Fruit fly (Drosophila melanogaster) whole organism, prepupa: ENCODE results near the gene Acp76A.
A peak's percentile ranks its signal among the peaks of the same experiment; 100 is the strongest.

ENCODE experiments used
- CG11294 ChIP-seq: fragments of 200-800 bp; sonication (Bioruptor generic); IDR thresholded peaks from 2 replicates; pipeline ENCODE4 v1.3.6; 2022; ENCODE audit warnings: missing biosample characterization, missing genetic modification characterization
- CG11902 ChIP-seq: fragments of 200-800 bp; sonication (Bioruptor generic); optimal IDR thresholded peaks from 3 replicates; lab custom pipeline; 2016; ENCODE audit warnings: missing biosample characterization, missing genetic modification characterization
- CG15336 ChIP-seq: fragments of 200-800 bp; sonication (Bioruptor generic); IDR thresholded peaks from 2 replicates; pipeline ENCODE4 v1.3.6; 2022; ENCODE audit warnings: missing biosample characterization, missing genetic modification characterization
- CG1621 ChIP-seq: fragments of 200-800 bp; sonication (Bioruptor generic); optimal IDR thresholded peaks from 3 replicates; lab custom pipeline; 2018; ENCODE audit warnings: missing biosample characterization, mild to moderate bottlenecking, missing genetic modification characterization
- CG31627 ChIP-seq: fragments of 200-800 bp; sonication (Bioruptor generic); optimal IDR thresholded peaks from 3 replicates; lab custom pipeline; 2016; ENCODE audit warnings: missing biosample characterization, missing genetic modification characterization
- CG32006 ChIP-seq: fragments of 200-800 bp; sonication (Bioruptor generic); optimal IDR thresholded peaks from 3 replicates; lab custom pipeline; 2017; ENCODE audit warnings: missing biosample characterization, mild to moderate bottlenecking, missing genetic modification characterization
- CG3919 ChIP-seq: fragments of 200-800 bp; sonication (Bioruptor generic); optimal IDR thresholded peaks from 3 replicates; lab custom pipeline; 2016; ENCODE audit warnings: missing biosample characterization, missing genetic modification characterization
- CG4318 ChIP-seq: fragments of 200-800 bp; sonication (Bioruptor generic); optimal IDR thresholded peaks from 3 replicates; lab custom pipeline; 2017; ENCODE audit warnings: missing biosample characterization, mild to moderate bottlenecking, missing genetic modification characterization
- CG6276 ChIP-seq: fragments of 200-800 bp; sonication (Bioruptor generic); optimal IDR thresholded peaks from 2 replicates; lab custom pipeline; 2017; ENCODE audit warnings: missing biosample characterization, mild to moderate bottlenecking, missing genetic modification characterization
- CG6792 ChIP-seq: fragments of 200-800 bp; sonication (Bioruptor generic); optimal IDR thresholded peaks from 3 replicates; lab custom pipeline; 2016; ENCODE audit warnings: missing biosample characterization, missing genetic modification characterization
- CG6854 ChIP-seq: fragments of 200-800 bp; sonication (Bioruptor generic); optimal IDR thresholded peaks from 2 replicates; lab custom pipeline; 2017; ENCODE audit warnings: missing biosample characterization, mild to moderate bottlenecking, missing genetic modification characterization
- CG7368 ChIP-seq: fragments of 200-800 bp; sonication (Bioruptor generic); optimal IDR thresholded peaks from 3 replicates; lab custom pipeline; 2016; ENCODE audit warnings: missing biosample characterization, missing genetic modification characterization
- CG8319 ChIP-seq: fragments of 200-800 bp; sonication (Bioruptor generic); optimal IDR thresholded peaks from 3 replicates; lab custom pipeline; 2016; ENCODE audit warnings: missing biosample characterization, missing genetic modification characterization
- CG8632 ChIP-seq: fragments of 200-800 bp; sonication (Bioruptor generic); optimal IDR thresholded peaks from 3 replicates; lab custom pipeline; 2016; ENCODE audit warnings: missing biosample characterization, missing genetic modification characterization
- CG9139 ChIP-seq: fragments of 200-800 bp; sonication (Bioruptor generic); optimal IDR thresholded peaks from 3 replicates; lab custom pipeline; 2017; ENCODE audit warnings: missing biosample characterization, mild to moderate bottlenecking, missing genetic modification characterization
- Eip75B ChIP-seq: fragments of 200-800 bp; sonication (Bioruptor generic); optimal IDR thresholded peaks from 3 replicates; lab custom pipeline; 2016; ENCODE audit warnings: missing biosample characterization, missing genetic modification characterization
- Eip78C ChIP-seq: fragments of 200-800 bp; sonication (Bioruptor generic); peaks from one replicate; lab custom pipeline; 2016; ENCODE audit warnings: missing biosample characterization, missing genetic modification characterization
- Ets21C ChIP-seq: fragments of 200-800 bp; sonication (Bioruptor generic); optimal IDR thresholded peaks from 3 replicates; lab custom pipeline; 2016; ENCODE audit warnings: missing biosample characterization, missing genetic modification characterization
- Ets96B ChIP-seq: fragments of 200-800 bp; optimal IDR thresholded peaks from 2 replicates; lab custom pipeline; 2019; ENCODE audit warnings: missing biosample characterization, mild to moderate bottlenecking, missing genetic modification characterization, moderate library complexity
- Gug ChIP-seq: fragments of 200-800 bp; sonication (Bioruptor generic); IDR thresholded peaks from 2 replicates; pipeline ENCODE4 v1.3.6; 2022; ENCODE audit warnings: missing biosample characterization, missing genetic modification characterization
- Hr38 ChIP-seq: sonication (Bioruptor generic); optimal IDR thresholded peaks from 2 replicates; lab custom pipeline; 2016; ENCODE audit warnings: missing biosample characterization, missing genetic modification characterization
- Hr39 ChIP-seq: fragments of 200-800 bp; sonication (Bioruptor generic); optimal IDR thresholded peaks from 2 replicates; lab custom pipeline; 2016; ENCODE audit warnings: missing biosample characterization, missing genetic modification characterization
- Lpt ChIP-seq: fragments of 200-800 bp; sonication (Bioruptor generic); optimal IDR thresholded peaks from 3 replicates; lab custom pipeline; 2016; ENCODE audit warnings: missing biosample characterization, missing genetic modification characterization
- Met ChIP-seq: fragments of 200-800 bp; sonication (Bioruptor generic); optimal IDR thresholded peaks from 3 replicates; lab custom pipeline; 2016; ENCODE audit warnings: missing biosample characterization, missing genetic modification characterization
- OdsH ChIP-seq: fragments of 200-800 bp; sonication (Bioruptor generic); optimal IDR thresholded peaks from 3 replicates; lab custom pipeline; 2016; ENCODE audit warnings: missing biosample characterization, missing genetic modification characterization
- Smox ChIP-seq: fragments of 200-800 bp; sonication (Bioruptor generic); optimal IDR thresholded peaks from 3 replicates; lab custom pipeline; 2016; ENCODE audit warnings: missing biosample characterization, missing genetic modification characterization
- Sox14 ChIP-seq: fragments of 200-800 bp; sonication (Bioruptor generic); optimal IDR thresholded peaks from 3 replicates; lab custom pipeline; 2016; ENCODE audit warnings: missing biosample characterization, missing genetic modification characterization
- acj6 ChIP-seq: fragments of 200-800 bp; sonication (Bioruptor generic); optimal IDR thresholded peaks from 3 replicates; lab custom pipeline; 2016; ENCODE audit warnings: missing biosample characterization, missing genetic modification characterization
- cyc ChIP-seq: fragments of 200-800 bp; sonication (Bioruptor generic); optimal IDR thresholded peaks from 3 replicates; lab custom pipeline; 2016; ENCODE audit warnings: missing biosample characterization, missing genetic modification characterization
- dac ChIP-seq: fragments of 200-800 bp; sonication (Bioruptor generic); optimal IDR thresholded peaks from 2 replicates; lab custom pipeline; 2017; ENCODE audit warnings: missing biosample characterization, mild to moderate bottlenecking, missing genetic modification characterization
- eg ChIP-seq: fragments of 200-800 bp; sonication (Bioruptor generic); IDR thresholded peaks from 3 replicates; pipeline ENCODE4 v1.3.6; 2022; ENCODE audit warnings: missing biosample characterization, missing genetic modification characterization
- esn ChIP-seq: fragments of 200-800 bp; sonication (Bioruptor generic); optimal IDR thresholded peaks from 2 replicates; lab custom pipeline; 2016; ENCODE audit warnings: missing biosample characterization, mild to moderate bottlenecking, missing genetic modification characterization, moderate library complexity
- fd59A ChIP-seq: fragments of 200-800 bp; sonication (Bioruptor generic); optimal IDR thresholded peaks from 2 replicates; lab custom pipeline; 2017; ENCODE audit warnings: missing biosample characterization, mild to moderate bottlenecking, missing genetic modification characterization, missing genetic modification reagents
- fd85E ChIP-seq: fragments of 200-800 bp; sonication (Bioruptor generic); optimal IDR thresholded peaks from 3 replicates; lab custom pipeline; 2016; ENCODE audit warnings: missing biosample characterization, missing genetic modification characterization
- fkh ChIP-seq: fragments of 200-800 bp; sonication (Bioruptor generic); optimal IDR thresholded peaks from 3 replicates; lab custom pipeline; 2017; ENCODE audit warnings: missing biosample characterization, mild to moderate bottlenecking, missing genetic modification characterization, moderate library complexity
- lz ChIP-seq: fragments of 200-800 bp; sonication (Bioruptor generic); optimal IDR thresholded peaks from 3 replicates; lab custom pipeline; 2016; ENCODE audit warnings: missing biosample characterization, missing genetic modification characterization
- net ChIP-seq: fragments of 200-800 bp; sonication (Bioruptor generic); optimal IDR thresholded peaks from 3 replicates; lab custom pipeline; 2016; ENCODE audit warnings: missing biosample characterization, missing genetic modification characterization
- pdm3 ChIP-seq: fragments of 200-800 bp; sonication (Bioruptor generic); optimal IDR thresholded peaks from 3 replicates; lab custom pipeline; 2016; ENCODE audit warnings: missing biosample characterization, missing genetic modification characterization
- salr ChIP-seq, 2 experiments: fragments of 200-800 bp; sonication (Bioruptor generic); optimal IDR thresholded peaks; 3 replicates each; lab custom pipeline; 2016 to 2018; ENCODE audit warnings: missing biosample characterization in 2 of 2, missing genetic modification characterization in 2 of 2, mild to moderate bottlenecking in 1 of 2
- svp ChIP-seq: fragments of 200-800 bp; sonication (Bioruptor generic); peaks from one replicate; lab custom pipeline; 2016; ENCODE audit warnings: missing biosample characterization, missing genetic modification characterization
- topi ChIP-seq: fragments of 200-800 bp; sonication (Bioruptor generic); optimal IDR thresholded peaks from 3 replicates; lab custom pipeline; 2016; ENCODE audit warnings: missing biosample characterization, missing genetic modification characterization
- vri ChIP-seq: fragments of 200-800 bp; sonication (Bioruptor generic); optimal IDR thresholded peaks from 3 replicates; lab custom pipeline; 2016; ENCODE audit warnings: missing biosample characterization, mild to moderate bottlenecking, missing genetic modification characterization

The Acp76A gene

DNA sequence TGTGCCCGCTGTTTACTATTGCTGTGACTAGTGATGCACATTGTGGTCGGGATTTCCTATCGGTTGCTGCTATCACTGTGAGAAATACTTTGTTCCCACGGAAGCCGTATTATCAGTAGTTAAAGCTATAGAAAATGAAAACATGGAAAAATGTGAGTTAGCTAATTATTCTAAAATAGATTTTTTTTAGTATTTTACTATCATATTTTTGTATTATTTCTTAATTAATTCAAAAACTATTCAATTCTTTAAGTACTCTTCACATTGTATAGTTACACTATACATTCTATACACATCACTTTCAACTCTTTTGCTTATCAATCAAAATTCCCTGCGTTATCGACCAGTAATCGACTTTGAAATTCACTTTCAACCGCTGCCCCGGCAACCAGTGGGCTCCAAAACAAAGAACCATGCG, 45.8 kb upstream of the Acp76A start, which contains the start of the genes Naxd and CG14079 (continued):
- no peak for TF ChIP-seq vri (GFP tag; lab: Kevin White, UChicago)
- peak; percentile 65 for TF ChIP-seq Lpt (GFP tag; lab: Kevin White, UChicago)
- peak; percentile 76 for TF ChIP-seq CG31627
- peak; percentile 92 for TF ChIP-seq Sox14 (GFP tag; lab: Kevin White, UChicago)
- TF ChIP-seq acj6 (GFP tag; lab: Kevin White, UChicago) = peak; percentile 87
- TF ChIP-seq Eip78C (GFP tag; lab: Kevin White, UChicago) = peak; percentile 93
- peak; percentile 77 for TF ChIP-seq Hr39 (GFP tag; lab: Kevin White, UChicago)
- TF ChIP-seq CG9139 (GFP tag; lab: Kevin White, UChicago) = no peak
- peak; percentile 59 for TF ChIP-seq Ets21C (GFP tag; lab: Kevin White, UChicago)
- TF ChIP-seq dac (GFP tag; lab: Kevin White, UChicago) = no peak
- peak; percentile 60 for TF ChIP-seq fkh (GFP tag; lab: Kevin White, UChicago)
- no peak for TF ChIP-seq fd85E
- no peak for TF ChIP-seq Hr38
- peak; percentile 55 for TF ChIP-seq CG7368
- peak; percentile 61 for TF ChIP-seq cyc (GFP tag; lab: Kevin White, UChicago)
- peak; percentile 80 for TF ChIP-seq CG6792 (GFP tag; lab: Kevin White, UChicago)
- TF ChIP-seq Smox (GFP tag; lab: Kevin White, UChicago) = peak; percentile 62
- TF ChIP-seq CG11294 (GFP tag; lab: Robert Waterston, UW) = peak; percentile 69; the same call in 1 of the 2 replicates
- TF ChIP-seq topi (GFP tag; lab: Kevin White, UChicago) = peak; percentile 69
- peak; percentile 52 for TF ChIP-seq CG11902
- TF ChIP-seq CG8319 = peak; percentile 67
- TF ChIP-seq OdsH (GFP tag; lab: Kevin White, UChicago) = peak; percentile 91
- peak in 1 of 2 experiments; percentile 76 for TF ChIP-seq salr (GFP tag; optimal IDR thresholded peaks at IDR 0.05; lab: Kevin White, UChicago)
- TF ChIP-seq CG6276 (GFP tag; lab: Kevin White, UChicago) = no peak

dm6 chr3L:19097102-19097501, 45.3 kb upstream of the Acp76A start:
- TF ChIP-seq lz (GFP tag; lab: Kevin White, UChicago) (no peak), cyc (GFP tag; lab: Kevin White, UChicago) (no peak), CG32006 (GFP tag; lab: Kevin White, UChicago) (no peak), Smox (GFP tag; lab: Kevin White, UChicago) (no peak), svp (GFP tag; lab: Kevin White, UChicago) (no peak), CG8632 (no peak)

dm6 chr3L:19096032-19096431, 44.2 kb upstream of the Acp76A start, which contains the start of gene CNPYb:
Gene CNPYb (minus strand): TSS chr3L:19096217.
- TF ChIP-seq CG3919 (no peak), Sox14 (GFP tag; lab: Kevin White, UChicago) (no peak), net (GFP tag; lab: Kevin White, UChicago) (no peak), topi (GFP tag; lab: Kevin White, UChicago) (no peak), CG11902 (no peak), esn (GFP tag; lab: Kevin White, UChicago) (peak; percentile 29), CG1621 (tag; lab: Kevin White, UChicago) (no peak), Gug (GFP tag; lab: Robert Waterston, UW) (no peak), CG6792 (GFP tag; lab: Kevin White, UChicago) (no peak), pdm3 (GFP tag; lab: Kevin White, UChicago) (no peak), fd85E (no peak), fkh (GFP tag; lab: Kevin White, UChicago) (no peak), CG15336 (GFP tag; lab: Robert Waterston, UW) (no peak), CG32006 (GFP tag; lab: Kevin White, UChicago) (no peak), Ets96B (tag; lab: Kevin White, UChicago) (no peak), lz (GFP tag; lab: Kevin White, UChicago) (no peak), eg (GFP tag; lab: Robert Waterston, UW) (no peak), Hr38 (no peak), fd59A (GFP tag; lab: Kevin White, UChicago) (no peak), Met (GFP tag; lab: Kevin White, UChicago) (peak; percentile 6), Eip75B (no peak), Lpt (GFP tag; lab: Kevin White, UChicago) (no peak), CG8632 (no peak), CG6854 (peak; percentile 19), CG11294 (GFP tag; lab: Robert Waterston, UW) (no peak), Eip78C (GFP tag; lab: Kevin White, UChicago) (peak; percentile 70), Ets21C (GFP tag; lab: Kevin White, UChicago) (no peak), CG4318 (no peak)
